Fruit fly (Drosophila melanogaster) S2 (cell line): ENCODE results near the gene CG32023.

ENCODE experiments used
- CG8478 ChIP-seq: fragments of >200 bp; optimal IDR thresholded peaks from 2 replicates; lab custom pipeline; 2018
- CTCF ChIP-seq, 2 experiments: fragments of >200 bp; optimal IDR thresholded peaks; 2 replicates each; lab custom pipeline; 2018

DNA sequence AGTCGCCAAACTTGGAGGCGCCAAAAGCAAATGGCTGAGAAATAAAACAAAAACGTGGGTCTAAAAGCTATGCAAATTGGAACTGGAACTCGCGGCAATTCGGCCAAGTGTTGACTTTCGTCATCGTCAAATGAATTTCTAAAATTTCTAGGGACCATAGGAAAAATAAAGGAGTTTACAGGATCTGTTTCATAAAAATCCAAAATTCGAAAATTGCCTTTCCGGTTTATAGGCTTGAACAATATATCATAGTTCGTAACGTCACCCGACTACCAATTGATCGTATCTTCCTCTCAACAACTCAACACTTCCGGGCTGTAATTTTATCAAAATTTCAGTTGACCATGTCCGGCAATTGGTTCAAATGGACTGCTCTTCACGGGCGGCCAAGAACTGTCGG is 32.2 kb upstream of the CG32023 start, which contains the start of gene CG32026:
- TF ChIP-seq CTCF (optimal IDR thresholded peaks at IDR 0.05; lab: Kevin White, UChicago) = no peak
- TF ChIP-seq CG8478 (lab: Kevin White, UChicago) = no peak
